Worm (Caenorhabditis elegans): ENCODE data around the gene F10G7.9.

The F10G7.9 gene

DNA sequence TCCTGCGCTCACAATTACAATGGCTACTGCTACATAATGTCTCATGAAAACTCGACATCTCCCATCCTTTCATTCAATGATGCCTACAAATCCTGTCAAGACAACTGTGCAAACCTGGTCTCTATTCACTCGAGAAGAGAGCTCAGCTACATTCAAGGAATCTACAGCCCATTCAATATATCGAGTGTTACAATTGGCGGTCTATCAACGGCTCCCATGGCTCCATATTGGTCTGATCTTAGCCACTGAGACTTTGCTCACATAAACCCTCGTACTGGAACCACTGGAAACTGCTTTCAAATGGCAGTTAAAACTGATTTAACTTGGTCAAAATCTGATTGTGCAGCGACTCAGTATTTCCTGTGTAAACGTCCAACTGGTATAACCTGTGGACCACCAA, 30.8 kb downstream of the F10G7.9 start, which contains the start of gene T05A7.3:
Gene T05A7.3, plus strand, starts transcription at position 301 of the 400 bp plus-strand sequence.
- no peak for TF ChIP-seq nhr-237 (tag; optimal IDR thresholded peaks at IDR 0.05)
- TF ChIP-seq mab-9 (GFP tag; IDR thresholded peaks at IDR 0.05) = no peak
- TF ChIP-seq tbx-2 (tag; optimal IDR thresholded peaks at IDR 0.05) = no peak
- no peak for TF ChIP-seq skn-1 (tag; optimal IDR thresholded peaks at IDR 0.05)
- TF ChIP-seq fkh-8 (tag; optimal IDR thresholded peaks at IDR 0.05) = no peak
- no peak for TF ChIP-seq unc-30 (tag; optimal IDR thresholded peaks at IDR 0.05)
- no peak for TF ChIP-seq C34B4.2 (tag; optimal IDR thresholded peaks at IDR 0.05)
- no peak for TF ChIP-seq tlp-1 (tag; optimal IDR thresholded peaks at IDR 0.05)
- no peak for TF ChIP-seq zag-1 (tag; optimal IDR thresholded peaks at IDR 0.05)
- TF ChIP-seq elt-2 (tag; optimal IDR thresholded peaks at IDR 0.05) = no peak
- TF ChIP-seq grh-1 (GFP tag; IDR thresholded peaks at IDR 0.05) = no peak
- no peak for TF ChIP-seq pag-3 (tag; optimal IDR thresholded peaks at IDR 0.05; ENCODE audit: borderline replicate concordance, insufficient read depth)
- TF ChIP-seq zip-4 (GFP tag; optimal IDR thresholded peaks at IDR 0.05) = no peak

ce11 chrII:4674188-4674587, 32.1 kb downstream of the F10G7.9 start:
- TF ChIP-seq pqm-1 (tag; optimal IDR thresholded peaks at IDR 0.05) (peak; percentile 32), dsc-1 (tag; optimal IDR thresholded peaks at IDR 0.05) (no peak), fos-1 (tag; optimal IDR thresholded peaks at IDR 0.05) (no peak), swsn-7 (tag; optimal IDR thresholded peaks at IDR 0.05) (no peak), efl-3 (GFP tag; optimal IDR thresholded peaks at IDR 0.05) (no peak), nhr-71 (tag; optimal IDR thresholded peaks at IDR 0.05) (no peak), ztf-11 (tag; optimal IDR thresholded peaks at IDR 0.05) (no peak), lin-13 (GFP tag; optimal IDR thresholded peaks at IDR 0.05) (no peak), elt-2 (tag; optimal IDR thresholded peaks at IDR 0.05) (peak; percentile 99), fkh-8 (tag; optimal IDR thresholded peaks at IDR 0.05) (no peak), tlp-1 (tag; optimal IDR thresholded peaks at IDR 0.05) (peak; percentile 46), blmp-1 (tag; optimal IDR thresholded peaks at IDR 0.05) (no peak), mef-2 (tag; optimal IDR thresholded peaks at IDR 0.05) (no peak), elt-3 (tag; optimal IDR thresholded peaks at IDR 0.05) (no peak)

- no peak for TF ChIP-seq alr-1 (tag; optimal IDR thresholded peaks at IDR 0.05; ENCODE audit: borderline replicate concordance)
- TF ChIP-seq grh-1 (GFP tag; IDR thresholded peaks at IDR 0.05) = no peak
- TF ChIP-seq ama-1 (optimal IDR thresholded peaks at IDR 0.05) = peak; percentile 55
- no peak for TF ChIP-seq efl-1 (optimal IDR thresholded peaks at IDR 0.05)
- TF ChIP-seq efl-1 (GFP tag; optimal IDR thresholded peaks at IDR 0.05 in 1 of 2) = peak in 1 of 2 experiments; percentile 63
Observed at ce11 chrII:4673670-4674069, 32.6 kb downstream of the F10G7.9 start.

ce11 chrII:4673242-4673641, 33.0 kb downstream of the F10G7.9 start:
- TF ChIP-seq lin-35 (GFP tag; optimal IDR thresholded peaks at IDR 0.05) = no peak
- TF ChIP-seq C34B4.2 (tag; optimal IDR thresholded peaks at IDR 0.05) = no peak
- no peak for TF ChIP-seq mef-2 (tag; optimal IDR thresholded peaks at IDR 0.05)
- no peak for TF ChIP-seq F16B12.6 (tag; optimal IDR thresholded peaks at IDR 0.05)
- TF ChIP-seq unc-86 (tag; optimal IDR thresholded peaks at IDR 0.05) = no peak
- TF ChIP-seq vab-15 (tag; optimal IDR thresholded peaks at IDR 0.05) = no peak
- no peak for TF ChIP-seq dpl-1 (GFP tag; optimal IDR thresholded peaks at IDR 0.05)
- TF ChIP-seq fkh-10 (GFP tag; optimal IDR thresholded peaks at IDR 0.05) = no peak
- no peak for TF ChIP-seq nhr-12 (tag; optimal IDR thresholded peaks at IDR 0.05)
- TF ChIP-seq nhr-47 (tag; optimal IDR thresholded peaks at IDR 0.05) = no peak
- TF ChIP-seq sup-37 (GFP tag; optimal IDR thresholded peaks at IDR 0.05) = no peak
- TF ChIP-seq lin-14 (GFP tag; optimal IDR thresholded peaks at IDR 0.05) = no peak
- TF ChIP-seq efl-1 (optimal IDR thresholded peaks at IDR 0.05) = no peak
- TF ChIP-seq efl-1 (GFP tag; optimal IDR thresholded peaks at IDR 0.05 in 1 of 2) = no peak
- no peak for TF ChIP-seq zag-1 (tag; optimal IDR thresholded peaks at IDR 0.05)
- no peak for TF ChIP-seq sptf-1 (tag; optimal IDR thresholded peaks at IDR 0.05)
- no peak for TF ChIP-seq nhr-237 (tag; optimal IDR thresholded peaks at IDR 0.05)
- no peak for TF ChIP-seq swsn-7 (tag; optimal IDR thresholded peaks at IDR 0.05)
- no peak for TF ChIP-seq mab-9 (GFP tag; IDR thresholded peaks at IDR 0.05)
- no peak for TF ChIP-seq lsy-2 (tag; optimal IDR thresholded peaks at IDR 0.05)
